Worm (Caenorhabditis elegans) whole organism, L2 larva: ENCODE results near the gene F31B9.2.

ENCODE experiments used
- R02D3.7 ChIP-seq: fragments of 150-350 bp; optimal IDR thresholded peaks from 2 replicates; lab custom pipeline; 2014; ENCODE audit warnings: missing biosample characterization, missing genetic modification characterization
- zag-1 ChIP-seq: fragments of 150-350 bp; optimal IDR thresholded peaks from 2 replicates; lab custom pipeline; 2014; ENCODE audit warnings: missing biosample characterization, missing genetic modification characterization

DNA sequence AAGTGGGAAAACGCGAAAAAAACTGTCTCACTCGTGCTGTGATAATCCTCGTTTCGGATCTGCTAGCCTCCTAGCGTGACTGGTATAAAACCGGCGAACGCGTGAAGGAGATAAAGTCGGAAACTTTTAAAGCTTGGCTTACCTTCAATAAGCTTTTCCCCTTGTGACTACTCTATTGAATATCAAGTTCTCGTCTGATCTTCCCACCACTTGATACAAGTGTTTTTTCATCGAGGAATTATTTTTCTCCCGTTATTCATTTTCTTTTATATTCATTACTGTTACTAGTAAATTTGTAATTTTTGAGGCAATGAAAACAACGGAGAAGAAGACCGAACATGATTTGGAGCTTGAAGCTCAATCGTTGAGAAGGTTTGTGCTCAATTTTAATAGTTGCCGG is 34.0 kb downstream of the F31B9.2 start, which contains the start of gene col-186:
- TF ChIP-seq R02D3.7 (no peak), zag-1 (tag; lab: Kevin White, UChicago) (no peak)
